Fruit fly (Drosophila melanogaster): Measurements from ENCODE around the gene IPIP.

IPIP gene

dm6 chr2L:6090786-6091716 lies 43.2 kb downstream of the IPIP start, which contains the start of gene CG45075:
CG45075 (plus strand) TSS chr2L:6091412.
- TF ChIP-seq CG6163 (GFP tag; IDR thresholded peaks at IDR 0.05) (no peak), CG11294 (GFP tag; IDR thresholded peaks at IDR 0.05) (no peak), CG32006 (GFP tag; optimal IDR thresholded peaks at IDR 0.05) (no peak), topi (GFP tag; optimal IDR thresholded peaks at IDR 0.05) (no peak), CG9139 (GFP tag; optimal IDR thresholded peaks at IDR 0.05) (no peak), Sox14 (GFP tag; optimal IDR thresholded peaks at IDR 0.05) (no peak)

dm6 chr2L:6092300-6092699 lies 44.5 kb downstream of the IPIP start:
- TF ChIP-seq Sox102F (GFP tag; optimal IDR thresholded peaks at IDR 0.05) (no peak), net (GFP tag; optimal IDR thresholded peaks at IDR 0.05) (no peak), Hr4 (GFP tag; optimal IDR thresholded peaks at IDR 0.05) (no peak), Smox (GFP tag; optimal IDR thresholded peaks at IDR 0.05) (no peak), Eip75B (GFP tag; optimal IDR thresholded peaks at IDR 0.05) (no peak), OdsH (GFP tag; optimal IDR thresholded peaks at IDR 0.05) (no peak), salr (GFP tag; optimal IDR thresholded peaks at IDR 0.05) (no peak), eg (GFP tag; IDR thresholded peaks at IDR 0.05) (no peak), CG3919 (GFP tag; optimal IDR thresholded peaks at IDR 0.05) (no peak), acj6 (GFP tag; optimal IDR thresholded peaks at IDR 0.05) (no peak), CG6792 (GFP tag; optimal IDR thresholded peaks at IDR 0.05) (no peak), Eip93F (GFP tag; optimal IDR thresholded peaks at IDR 0.05) (no peak), CG8119 (GFP tag; IDR thresholded peaks at IDR 0.05) (no peak), Sox15 (GFP tag; optimal IDR thresholded peaks at IDR 0.05) (no peak), fd85E (GFP tag; optimal IDR thresholded peaks at IDR 0.05) (no peak)

- TF ChIP-seq CG6854 (GFP tag; optimal IDR thresholded peaks at IDR 0.05) (no peak), topi (GFP tag; optimal IDR thresholded peaks at IDR 0.05) (no peak), fkh (GFP tag; optimal IDR thresholded peaks at IDR 0.05) (peak; percentile 38), ss (GFP tag; optimal IDR thresholded peaks at IDR 0.05) (no peak), Met (GFP tag; optimal IDR thresholded peaks at IDR 0.05) (no peak), CG1621 (tag; optimal IDR thresholded peaks at IDR 0.05) (peak; percentile 49), Gug (GFP tag; IDR thresholded peaks at IDR 0.05) (no peak), CG8319 (GFP tag; optimal IDR thresholded peaks at IDR 0.05) (no peak), CG6792 (GFP tag; optimal IDR thresholded peaks at IDR 0.05) (no peak), Sox14 (GFP tag; optimal IDR thresholded peaks at IDR 0.05) (peak; percentile 47), Smox (GFP tag; optimal IDR thresholded peaks at IDR 0.05) (no peak), Ets96B (tag; optimal IDR thresholded peaks at IDR 0.05) (no peak), CG31627 (GFP tag; optimal IDR thresholded peaks at IDR 0.05) (peak; percentile 21), Eip93F (GFP tag; optimal IDR thresholded peaks at IDR 0.05) (no peak), Eip78C (GFP tag) (peak; percentile 80), eg (GFP tag; IDR thresholded peaks at IDR 0.05) (no peak; the same call in 2 of the 3 replicates), svp (GFP tag) (peak; percentile 96), spab (GFP tag; optimal IDR thresholded peaks at IDR 0.05) (no peak), CG10669 (GFP tag; optimal IDR thresholded peaks at IDR 0.05) (no peak), lz (GFP tag; optimal IDR thresholded peaks at IDR 0.05) (peak; percentile 14), fd59A (GFP tag; optimal IDR thresholded peaks at IDR 0.05) (no peak), pdm3 (GFP tag; optimal IDR thresholded peaks at IDR 0.05) (no peak), Lpt (GFP tag; optimal IDR thresholded peaks at IDR 0.05) (no peak), CG3032 (tag; optimal IDR thresholded peaks at IDR 0.05) (no peak)
These were observed 50.9 kb downstream of the IPIP start, which contains the start of gene CG9175 for dm6 chr2L:6098479-6099269. CG9175 (minus strand) TSS chr2L:6098966.
